Worm (Caenorhabditis elegans) whole organism, L1 larva: ENCODE data around the gene F44B9.2.

ENCODE experiments used
- ama-1 ChIP-seq: fragments of 150-350 bp; optimal IDR thresholded peaks from 2 replicates; lab custom pipeline; 2014
- ceh-63 ChIP-seq: fragments of 200-800 bp; sonication (Bioruptor generic); optimal IDR thresholded peaks from 2 replicates; lab custom pipeline; 2018; ENCODE audit warnings: mild to moderate bottlenecking, missing genetic modification characterization, missing compliant biosample characterization
- dpl-1 ChIP-seq, 3 experiments: fragments of 150-350 bp in 2 of 3; sonication (generic microtip) in 1 of 3; optimal IDR thresholded peaks; 2 replicates each; lab custom pipeline; 2014 to 2017; ENCODE audit warnings: missing biosample characterization in 3 of 3, missing genetic modification characterization in 3 of 3, missing genetic modification reagents in 3 of 3
- efl-3 ChIP-seq: fragments of 200-800 bp; sonication (Bioruptor generic); optimal IDR thresholded peaks from 2 replicates; lab custom pipeline; 2018; ENCODE audit warnings: mild to moderate bottlenecking, missing genetic modification characterization, missing compliant biosample characterization
- egl-27 ChIP-seq, 2 experiments: fragments of 150-350 bp in 1 of 2; sonication (generic microtip); optimal IDR thresholded peaks; 3 replicates each; lab custom pipeline; 2017 to 2018; ENCODE audit warnings: missing biosample characterization in 2 of 2, missing genetic modification characterization in 2 of 2, missing genetic modification reagents in 2 of 2
- elt-3 ChIP-seq, 6 experiments: fragments of 150-350 bp in 1 of 6; sonication (generic microtip); optimal IDR thresholded peaks; 2 replicates each; lab custom pipeline; 2017 to 2018; ENCODE audit warnings: missing biosample characterization in 6 of 6, missing genetic modification characterization in 6 of 6, inconsistent platforms in 1 of 6
- lsy-2 ChIP-seq, 2 experiments: fragments of 150-350 bp; optimal IDR thresholded peaks; 2 replicates each; lab custom pipeline; 2014; ENCODE audit warnings: missing biosample characterization in 2 of 2, missing genetic modification characterization in 2 of 2
- nhr-11 ChIP-seq: fragments of 150-350 bp; optimal IDR thresholded peaks from 2 replicates; lab custom pipeline; 2014; ENCODE audit warnings: missing biosample characterization, missing genetic modification characterization
- nhr-84 ChIP-seq: sonication (generic microtip); optimal IDR thresholded peaks from 2 replicates; lab custom pipeline; 2017; ENCODE audit warnings: missing biosample characterization, missing genetic modification characterization
- rnt-1 ChIP-seq: sonication (generic microtip); optimal IDR thresholded peaks from 2 replicates; lab custom pipeline; 2016; ENCODE audit warnings: mild to moderate bottlenecking, missing genetic modification characterization, moderate library complexity, missing compliant biosample characterization
- skn-1 ChIP-seq: fragments of 150-350 bp; optimal IDR thresholded peaks from 2 replicates; lab custom pipeline; 2014; ENCODE audit warnings: missing biosample characterization, missing genetic modification characterization
- unc-130 ChIP-seq: fragments of 150-350 bp; optimal IDR thresholded peaks from 2 replicates; lab custom pipeline; 2017; ENCODE audit warnings: missing biosample characterization, missing genetic modification characterization, inconsistent platforms
- vab-15 ChIP-seq: sonication (generic microtip); optimal IDR thresholded peaks from 2 replicates; lab custom pipeline; 2017; ENCODE audit warnings: missing genotype, mild to moderate bottlenecking, missing genetic modification characterization, missing compliant biosample characterization
- ztf-11 ChIP-seq, 2 experiments: sonication (generic microtip); optimal IDR thresholded peaks; 2 replicates each; lab custom pipeline; 2016 to 2017; ENCODE audit warnings: missing genetic modification characterization in 2 of 2, missing biosample characterization in 1 of 2, missing compliant biosample characterization in 1 of 2

- TF ChIP-seq unc-130 (no peak), skn-1 (tag; lab: Kevin White, UChicago) (no peak), efl-3 (no peak), ztf-11 (tag; optimal IDR thresholded peaks at IDR 0.05; lab: Kevin White, UChicago) (no peak), ceh-63 (no peak), nhr-11 (no peak), rnt-1 (tag; lab: Kevin White, UChicago) (no peak), vab-15 (no peak), nhr-84 (no peak), elt-3 (tag; optimal IDR thresholded peaks at IDR 0.05; lab: Kevin White, UChicago) (peak in 3 of 6 experiments; percentile 28 to 88 (median 64)), lsy-2 (tag; optimal IDR thresholded peaks at IDR 0.05; lab: Kevin White, UChicago) (peak in 1 of 2 experiments; percentile 16), ama-1 (lab: Kevin White, UChicago) (no peak), dpl-1 (GFP tag; optimal IDR thresholded peaks at IDR 0.05; lab: Kevin White, UChicago) (no peak), egl-27 (tag; optimal IDR thresholded peaks at IDR 0.05; lab: Kevin White, UChicago) (no peak)
Measured at ce11 chrIII:8036050-8036449, 13.8 kb downstream of the F44B9.2 start.
